Worm (Caenorhabditis elegans): Measurements from ENCODE around the gene Y81B9A.3.

DNA sequence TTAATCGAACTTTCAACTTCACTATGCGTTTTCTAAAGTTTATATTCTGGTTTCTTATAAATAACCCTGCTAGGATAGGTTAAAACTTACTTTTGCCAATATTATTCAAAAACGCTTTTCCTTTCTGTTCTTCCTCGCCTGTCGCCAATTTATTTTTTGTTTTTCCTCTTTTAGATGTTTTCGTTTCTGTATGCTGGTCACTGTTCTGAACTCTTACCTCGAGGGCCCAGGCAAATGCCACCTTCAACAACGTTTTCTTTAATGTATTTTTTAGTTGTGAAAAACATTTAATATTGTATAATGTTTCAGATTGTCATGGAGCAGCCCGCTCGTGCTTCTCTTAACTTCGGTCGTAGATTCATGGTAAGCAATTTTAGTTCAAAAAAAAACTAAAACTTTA is at the start of gene Y81B9A.3:
- no peak for TF ChIP-seq ztf-4 (tag; optimal IDR thresholded peaks at IDR 0.05)
- no peak for TF ChIP-seq sem-4 (tag; optimal IDR thresholded peaks at IDR 0.05)
- no peak for TF ChIP-seq ceh-16 (tag; optimal IDR thresholded peaks at IDR 0.05)
- TF ChIP-seq nhr-6 (tag; optimal IDR thresholded peaks at IDR 0.05) = no peak
- TF ChIP-seq R02D3.7 (tag; optimal IDR thresholded peaks at IDR 0.05) = no peak
- TF ChIP-seq mdl-1 (tag; optimal IDR thresholded peaks at IDR 0.05) = no peak
- no peak for TF ChIP-seq unc-55 (GFP tag; optimal IDR thresholded peaks at IDR 0.05)
- TF ChIP-seq unc-62 (GFP tag; optimal IDR thresholded peaks at IDR 0.05) = no peak
- TF ChIP-seq fos-1 (tag; optimal IDR thresholded peaks at IDR 0.05) = no peak
- TF ChIP-seq blmp-1 (tag; optimal IDR thresholded peaks at IDR 0.05; ENCODE audit: insufficient read depth) = no peak

All from whole organism, L2 larva.